Worm (Caenorhabditis elegans): ENCODE data around the gene cox-14.

DNA sequence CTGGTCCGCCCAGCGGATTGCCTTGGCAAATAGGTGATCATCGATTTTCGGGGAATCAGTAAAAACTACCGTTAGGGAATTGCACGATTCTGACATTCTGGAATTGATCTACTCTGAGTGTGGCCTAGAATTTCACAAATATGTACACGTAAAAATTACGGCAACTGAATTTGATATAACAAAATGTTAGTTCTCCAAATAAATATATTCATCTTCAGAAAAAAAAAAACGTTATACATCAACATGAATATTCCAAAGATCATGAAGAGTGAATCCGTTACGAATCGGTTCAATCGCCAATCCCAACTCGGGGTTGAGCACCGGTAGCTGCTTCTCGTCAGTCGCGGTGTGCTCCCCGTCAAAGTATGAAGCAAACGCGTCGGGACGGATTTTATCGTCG is 39.9 kb downstream of the cox-14 start, which contains the start of gene rip-1:
- TF ChIP-seq ztf-23 (GFP tag; IDR thresholded peaks at IDR 0.05) (no peak), ref-1 (GFP tag; conservative IDR thresholded peaks at IDR 0.05) (no peak), klf-2 (GFP tag; conservative IDR thresholded peaks at IDR 0.05) (no peak), flt-1 (GFP tag; IDR thresholded peaks at IDR 0.05) (no peak)
